Worm (Caenorhabditis elegans) whole organism, late embryonic: Measurements from ENCODE around the gene rev-1.

Experiments used
- C38D4.7 ChIP-seq: fragments of 200-800 bp; sonication (Bioruptor generic); optimal IDR thresholded peaks from 2 replicates; lab custom pipeline; 2018; ENCODE audit warnings: mild to moderate bottlenecking, missing genetic modification characterization, moderate library complexity, missing compliant biosample characterization
- K09A11.1 ChIP-seq: sonication (generic microtip); optimal IDR thresholded peaks from 2 replicates; lab custom pipeline; 2017; ENCODE audit warnings: antibody characterized with exemption, mild to moderate bottlenecking, missing genetic modification characterization, missing compliant biosample characterization; ENCODE audit not compliant: insufficient read depth
- T23F11.4 ChIP-seq: fragments of 200-800 bp; sonication (Bioruptor generic); optimal IDR thresholded peaks from 2 replicates; lab custom pipeline; 2018; ENCODE audit warnings: mild to moderate bottlenecking, missing genetic modification characterization, missing compliant biosample characterization
- Y22D7AL.16 ChIP-seq: sonication (generic microtip); optimal IDR thresholded peaks from 2 replicates; lab custom pipeline; 2016; ENCODE audit warnings: missing genetic modification characterization, missing compliant biosample characterization
- ama-1 ChIP-seq: fragments of 150-350 bp; optimal IDR thresholded peaks from 2 replicates; lab custom pipeline; 2014
- ceh-18 ChIP-seq: sonication (generic microtip); optimal IDR thresholded peaks from 2 replicates; lab custom pipeline; 2016; ENCODE audit warnings: missing genetic modification characterization, missing compliant biosample characterization
- ceh-19 ChIP-seq: fragments of 200-800 bp; sonication (Bioruptor generic); optimal IDR thresholded peaks from 2 replicates; lab custom pipeline; 2018; ENCODE audit warnings: mild to moderate bottlenecking, missing genetic modification characterization, missing compliant biosample characterization
- ceh-30 ChIP-seq: fragments of 150-350 bp; optimal IDR thresholded peaks from 2 replicates; lab custom pipeline; 2014; ENCODE audit warnings: missing biosample characterization, missing genetic modification characterization
- ceh-34 ChIP-seq: sonication (generic microtip); optimal IDR thresholded peaks from 2 replicates; lab custom pipeline; 2016; ENCODE audit warnings: mild to moderate bottlenecking, missing genetic modification characterization, missing compliant biosample characterization
- ceh-45 ChIP-seq: fragments of 200-800 bp; sonication (Bioruptor generic); IDR thresholded peaks from 2 replicates; pipeline ENCODE4 v1.3.6; 2022; ENCODE audit warnings: missing genetic modification reagents, missing genetic modification characterization, missing compliant biosample characterization
- ceh-48 ChIP-seq: sonication (generic microtip); optimal IDR thresholded peaks from 2 replicates; lab custom pipeline; 2016; ENCODE audit warnings: missing genetic modification characterization, inconsistent platforms, missing compliant biosample characterization
- ceh-9 ChIP-seq: sonication (generic microtip); optimal IDR thresholded peaks from 2 replicates; lab custom pipeline; 2016; ENCODE audit warnings: mild to moderate bottlenecking, missing genetic modification characterization, inconsistent platforms, missing compliant biosample characterization
- dmd-4 ChIP-seq: sonication (generic microtip); optimal IDR thresholded peaks from 2 replicates; lab custom pipeline; 2016; ENCODE audit warnings: borderline replicate concordance, missing genetic modification characterization, missing compliant biosample characterization
- elt-2 ChIP-seq: sonication (generic microtip); optimal IDR thresholded peaks from 2 replicates; lab custom pipeline; 2016; ENCODE audit warnings: missing genetic modification reagents, missing genetic modification characterization, missing compliant biosample characterization
- elt-4 ChIP-seq: sonication (generic microtip); optimal IDR thresholded peaks from 2 replicates; lab custom pipeline; 2016; ENCODE audit warnings: missing genetic modification characterization, missing compliant biosample characterization
- fax-1 ChIP-seq: sonication (generic microtip); optimal IDR thresholded peaks from 2 replicates; lab custom pipeline; 2016; ENCODE audit warnings: missing genotype, missing genetic modification characterization, missing compliant biosample characterization
- fkh-6 ChIP-seq: sonication (generic microtip); optimal IDR thresholded peaks from 2 replicates; lab custom pipeline; 2016; ENCODE audit warnings: missing genetic modification characterization, missing compliant biosample characterization
- hlh-15 ChIP-seq: sonication (generic microtip); optimal IDR thresholded peaks from 2 replicates; lab custom pipeline; 2016; ENCODE audit warnings: missing genetic modification characterization, missing compliant biosample characterization
- hlh-30 ChIP-seq: sonication (generic microtip); optimal IDR thresholded peaks from 2 replicates; lab custom pipeline; 2017; ENCODE audit warnings: antibody characterized with exemption, missing genetic modification characterization, missing compliant biosample characterization; ENCODE audit not compliant: insufficient read depth
- lim-6 ChIP-seq: sonication (generic microtip); optimal IDR thresholded peaks from 2 replicates; lab custom pipeline; 2016; ENCODE audit warnings: missing genetic modification characterization, missing compliant biosample characterization
- lin-11 ChIP-seq: fragments of 200-800 bp; sonication (Bioruptor generic); optimal IDR thresholded peaks from 2 replicates; lab custom pipeline; 2018; ENCODE audit warnings: mild to moderate bottlenecking, missing genetic modification characterization, missing compliant biosample characterization
- madf-2 ChIP-seq: sonication (generic microtip); optimal IDR thresholded peaks from 2 replicates; lab custom pipeline; 2017; ENCODE audit warnings: missing genetic modification characterization, missing compliant biosample characterization
- mec-3 ChIP-seq: sonication (generic microtip); optimal IDR thresholded peaks from 2 replicates; lab custom pipeline; 2016; ENCODE audit warnings: borderline replicate concordance, missing genetic modification characterization, missing compliant biosample characterization
- nhr-232 ChIP-seq: sonication (generic microtip); optimal IDR thresholded peaks from 2 replicates; lab custom pipeline; 2016; ENCODE audit warnings: missing genetic modification characterization, missing compliant biosample characterization
- npax-4 ChIP-seq: sonication (generic microtip); optimal IDR thresholded peaks from 2 replicates; lab custom pipeline; 2016; ENCODE audit warnings: missing genetic modification characterization, missing compliant biosample characterization
- pax-1 ChIP-seq: fragments of 150-350 bp; optimal IDR thresholded peaks from 2 replicates; lab custom pipeline; 2014; ENCODE audit warnings: missing biosample characterization, missing genetic modification characterization
- pqm-1 ChIP-seq: sonication (generic microtip); optimal IDR thresholded peaks from 2 replicates; lab custom pipeline; 2016; ENCODE audit warnings: missing genetic modification characterization, missing compliant biosample characterization
- ref-2 ChIP-seq: sonication (generic microtip); optimal IDR thresholded peaks from 2 replicates; lab custom pipeline; 2016; ENCODE audit warnings: missing genetic modification characterization, missing compliant biosample characterization
- sdc-2 ChIP-seq: sonication (generic microtip); optimal IDR thresholded peaks from 2 replicates; lab custom pipeline; 2016; ENCODE audit warnings: missing genotype, missing genetic modification characterization, missing compliant biosample characterization
- sox-2 ChIP-seq: fragments of 200-800 bp; sonication (Bioruptor generic); IDR thresholded peaks from 2 replicates; pipeline ENCODE4 v1.3.6; 2022; ENCODE audit warnings: missing genetic modification reagents, missing genetic modification characterization, missing compliant biosample characterization
- sox-4 ChIP-seq: sonication (generic microtip); optimal IDR thresholded peaks from 2 replicates; lab custom pipeline; 2017; ENCODE audit warnings: mild to moderate bottlenecking, missing genetic modification characterization, inconsistent platforms, missing compliant biosample characterization
- syd-9 ChIP-seq: sonication (generic microtip); optimal IDR thresholded peaks from 2 replicates; lab custom pipeline; 2016; ENCODE audit warnings: mild to moderate bottlenecking, missing genetic modification characterization, moderate library complexity, missing compliant biosample characterization
- ttx-3 ChIP-seq: sonication (generic microtip); optimal IDR thresholded peaks from 2 replicates; lab custom pipeline; 2016; ENCODE audit warnings: missing genetic modification reagents, missing genetic modification characterization, missing compliant biosample characterization
- unc-42 ChIP-seq: sonication (generic microtip); optimal IDR thresholded peaks from 2 replicates; lab custom pipeline; 2016; ENCODE audit warnings: missing genotype, missing genetic modification characterization, missing compliant biosample characterization
- unc-55 ChIP-seq: sonication (generic microtip); optimal IDR thresholded peaks from 2 replicates; lab custom pipeline; 2017; ENCODE audit warnings: missing biosample characterization, missing genetic modification reagents, missing genetic modification characterization
- unc-86 ChIP-seq: sonication (generic microtip); optimal IDR thresholded peaks from 2 replicates; lab custom pipeline; 2016; ENCODE audit warnings: missing genetic modification characterization, missing compliant biosample characterization
- zip-5 ChIP-seq: sonication (generic microtip); optimal IDR thresholded peaks from 2 replicates; lab custom pipeline; 2016; ENCODE audit warnings: missing genetic modification characterization, missing compliant biosample characterization
- ztf-16 ChIP-seq: sonication (generic microtip); optimal IDR thresholded peaks from 2 replicates; lab custom pipeline; 2017; ENCODE audit warnings: missing genetic modification characterization, missing compliant biosample characterization

The rev-1 gene

DNA sequence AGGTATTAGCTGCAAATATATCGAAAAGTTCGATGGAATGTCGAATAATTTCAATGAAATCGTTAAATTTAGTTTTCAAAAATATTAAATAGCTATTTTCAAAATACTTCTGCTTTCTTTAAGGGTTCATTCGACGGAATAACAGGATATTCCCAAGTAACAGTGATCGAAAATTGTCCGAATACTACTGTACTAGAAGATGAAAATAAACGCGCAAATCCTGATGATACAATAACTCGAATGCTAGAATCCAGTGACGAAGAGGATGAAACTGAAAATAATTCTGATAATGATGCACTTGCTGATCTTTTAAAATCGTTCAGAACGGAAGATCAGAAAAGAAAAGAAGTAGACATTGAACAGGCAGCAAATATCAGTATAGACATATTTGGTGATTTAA, 340 bp downstream of the rev-1 start:
- TF ChIP-seq ceh-30 (no peak), ama-1 (no peak), ztf-16 (tag; lab: Kevin White, UChicago) (no peak), lim-6 (tag; lab: Kevin White, UChicago) (no peak), unc-42 (tag; lab: Kevin White, UChicago) (no peak), fkh-6 (tag; lab: Kevin White, UChicago) (no peak), syd-9 (tag; lab: Kevin White, UChicago) (no peak), sox-4 (tag; lab: Kevin White, UChicago) (no peak), Y22D7AL.16 (tag; lab: Kevin White, UChicago) (no peak), pax-1 (no peak), unc-86 (tag; lab: Kevin White, UChicago) (no peak), nhr-232 (tag; lab: Kevin White, UChicago) (no peak), C38D4.7 (GFP tag; lab: Kevin White, UChicago) (no peak), ceh-48 (tag; lab: Kevin White, UChicago) (no peak), ceh-18 (tag; lab: Kevin White, UChicago) (no peak)

DNA sequence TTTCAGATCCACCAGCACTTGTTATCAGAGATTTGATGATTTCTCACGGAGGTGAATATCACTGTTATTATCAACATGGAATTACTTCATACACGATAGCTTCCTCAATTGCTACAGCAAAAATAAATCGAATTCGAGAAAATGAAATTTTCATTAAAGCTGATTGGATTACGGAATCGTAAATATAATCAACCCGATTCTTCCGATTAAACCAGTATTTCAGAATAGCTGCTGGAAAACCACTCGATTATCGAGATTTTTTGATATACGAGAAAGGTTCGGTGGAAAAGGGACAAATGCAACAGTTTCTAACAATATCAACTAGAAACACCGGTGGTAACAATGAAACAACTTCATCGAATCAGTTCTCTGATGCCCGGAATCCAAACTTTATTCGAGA, 1.6 kb downstream of the rev-1 start:
- no peak for TF ChIP-seq ref-2 (tag; lab: Kevin White, UChicago)
- no peak for TF ChIP-seq npax-4 (tag; lab: Kevin White, UChicago)
- TF ChIP-seq lin-11 (tag; lab: Kevin White, UChicago) = no peak
- no peak for TF ChIP-seq pax-1
- TF ChIP-seq T23F11.4 = no peak

DNA sequence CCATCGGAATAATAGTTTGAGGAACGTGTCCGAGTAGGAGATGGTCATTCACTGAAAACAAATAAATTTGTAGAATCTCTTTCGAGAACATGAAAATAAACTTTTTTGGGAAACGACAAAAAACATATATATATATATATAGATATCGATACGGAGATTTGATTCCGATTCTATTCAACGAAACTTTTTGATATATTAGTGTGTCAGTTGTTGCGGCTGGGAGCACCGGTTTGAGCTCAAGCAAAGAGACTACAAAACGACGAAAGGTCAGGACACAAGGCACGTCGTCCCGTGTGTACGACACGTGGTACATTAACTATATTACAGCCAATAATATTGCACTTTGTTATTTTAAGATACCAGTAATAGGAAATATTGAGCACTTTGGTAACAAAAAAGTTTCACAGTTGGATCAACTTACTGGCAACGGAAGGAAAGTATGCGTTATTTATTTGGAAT, 7.1 kb downstream of the rev-1 start, which contains the start of gene best-23:
Gene best-23, minus strand, starts transcription at position 51 of the 459 bp plus-strand sequence.
- TF ChIP-seq madf-2 (no peak), sox-2 (GFP tag; lab: Robert Waterston, UW) (no peak), dmd-4 (tag; lab: Kevin White, UChicago) (no peak), hlh-30 (tag; lab: Kevin White, UChicago) (no peak), ttx-3 (tag; lab: Kevin White, UChicago) (no peak), Y22D7AL.16 (tag; lab: Kevin White, UChicago) (no peak), K09A11.1 (tag; lab: Kevin White, UChicago) (no peak), mec-3 (tag; lab: Kevin White, UChicago) (no peak), C38D4.7 (GFP tag; lab: Kevin White, UChicago) (no peak), sdc-2 (tag; lab: Kevin White, UChicago) (no peak), unc-86 (tag; lab: Kevin White, UChicago) (no peak), ceh-9 (tag; lab: Kevin White, UChicago) (no peak), ref-2 (tag; lab: Kevin White, UChicago) (no peak), ztf-16 (tag; lab: Kevin White, UChicago) (no peak), pqm-1 (no peak), ceh-18 (tag; lab: Kevin White, UChicago) (no peak)

DNA sequence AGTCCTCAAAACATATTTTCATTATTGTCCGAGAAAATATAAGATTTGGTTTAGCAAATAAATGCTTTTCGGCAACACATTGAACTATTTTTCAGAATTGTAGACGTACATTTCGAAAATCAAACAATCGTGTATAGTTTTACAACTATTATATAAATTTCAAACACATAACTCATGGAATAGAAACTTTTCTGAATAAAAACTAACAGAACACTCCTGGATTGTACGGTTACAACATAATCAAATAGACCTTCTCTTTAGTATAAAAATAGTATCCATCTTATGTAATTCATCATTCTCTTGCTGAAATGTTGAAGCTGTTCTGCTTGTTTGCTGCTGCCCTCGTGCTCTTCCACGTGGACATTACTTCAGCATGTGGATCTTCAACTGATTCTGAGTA, 10.6 kb downstream of the rev-1 start, which contains the start of gene ZK675.4:
Gene ZK675.4, plus strand, starts transcription at position 301 of the 400 bp plus-strand sequence.
- no peak for TF ChIP-seq elt-4
- no peak for TF ChIP-seq fax-1 (tag; lab: Kevin White, UChicago)
- TF ChIP-seq ceh-34 = no peak
- TF ChIP-seq ceh-45 (GFP tag; lab: Robert Waterston, UW) = no peak
- no peak for TF ChIP-seq pqm-1
- TF ChIP-seq ttx-3 (tag; lab: Kevin White, UChicago) = no peak
- no peak for TF ChIP-seq unc-55 (GFP tag; lab: Kevin White, UChicago)
- no peak for TF ChIP-seq npax-4 (tag; lab: Kevin White, UChicago)
- TF ChIP-seq hlh-30 (tag; lab: Kevin White, UChicago) = no peak
- no peak for TF ChIP-seq nhr-232 (tag; lab: Kevin White, UChicago)
- no peak for TF ChIP-seq ztf-16 (tag; lab: Kevin White, UChicago)
- no peak for TF ChIP-seq elt-2 (tag; lab: Kevin White, UChicago)
- no peak for TF ChIP-seq zip-5 (tag; lab: Kevin White, UChicago)
- TF ChIP-seq syd-9 (tag; lab: Kevin White, UChicago) = no peak
- TF ChIP-seq lim-6 (tag; lab: Kevin White, UChicago) = no peak
- no peak for TF ChIP-seq ceh-19 (GFP tag; lab: Kevin White, UChicago)
- no peak for TF ChIP-seq sox-2 (GFP tag; lab: Robert Waterston, UW)
- TF ChIP-seq hlh-15 (tag; lab: Kevin White, UChicago) = no peak
